Worm (Caenorhabditis elegans): ENCODE results near the gene M01H9.3.
A peak's percentile ranks its signal among the peaks of the same experiment; 100 is the strongest.

The M01H9.3 gene

ce11 chrIV:4472418-4473173 lies 4.3 kb downstream of the M01H9.3 start:
- TF ChIP-seq swsn-7 (tag; optimal IDR thresholded peaks at IDR 0.05) (no peak), nhr-28 (tag; optimal IDR thresholded peaks at IDR 0.05) (no peak), dsc-1 (tag; optimal IDR thresholded peaks at IDR 0.05) (no peak), elt-3 (tag; optimal IDR thresholded peaks at IDR 0.05) (peak in 3 of 6 experiments; percentile 17 to 82 (median 33)), jun-1 (tag; optimal IDR thresholded peaks at IDR 0.05) (no peak), nhr-47 (tag; optimal IDR thresholded peaks at IDR 0.05) (peak; percentile 44), egl-13 (tag; optimal IDR thresholded peaks at IDR 0.05) (no peak), xbp-1 (tag; optimal IDR thresholded peaks at IDR 0.05) (peak; percentile 19), pqm-1 (tag; optimal IDR thresholded peaks at IDR 0.05) (no peak), lin-39 (tag; optimal IDR thresholded peaks at IDR 0.05) (no peak), rnt-1 (tag; optimal IDR thresholded peaks at IDR 0.05) (peak; percentile 28), ceh-63 (GFP tag; optimal IDR thresholded peaks at IDR 0.05) (no peak), skn-1 (tag; optimal IDR thresholded peaks at IDR 0.05) (no peak), efl-3 (GFP tag; optimal IDR thresholded peaks at IDR 0.05) (no peak), zag-1 (tag; optimal IDR thresholded peaks at IDR 0.05) (no peak), nhr-90 (tag; optimal IDR thresholded peaks at IDR 0.05; ENCODE audit: poor library complexity) (peak; percentile 71), ztf-4 (tag; optimal IDR thresholded peaks at IDR 0.05) (peak; percentile 30), mdl-1 (tag; optimal IDR thresholded peaks at IDR 0.05) (peak in 1 of 2 experiments; percentile 89), irx-1 (tag; optimal IDR thresholded peaks at IDR 0.05) (no peak), egl-27 (tag; optimal IDR thresholded peaks at IDR 0.05) (no peak), nhr-77 (tag; optimal IDR thresholded peaks at IDR 0.05) (no peak), C34B4.2 (tag; optimal IDR thresholded peaks at IDR 0.05) (no peak), ama-1 (optimal IDR thresholded peaks at IDR 0.05) (peak; percentile 36), ces-1 (GFP tag; optimal IDR thresholded peaks at IDR 0.05) (no peak), unc-86 (tag; optimal IDR thresholded peaks at IDR 0.05) (no peak), ceh-8 (GFP tag; optimal IDR thresholded peaks at IDR 0.05) (no peak), grh-1 (GFP tag; IDR thresholded peaks at IDR 0.05) (0 out of 2 replicates have a peak, but pooled peaks have one; percentile 29), mab-9 (GFP tag; IDR thresholded peaks at IDR 0.05) (no peak), ceh-82 (tag; optimal IDR thresholded peaks at IDR 0.05) (no peak), nhr-12 (tag; optimal IDR thresholded peaks at IDR 0.05) (no peak), snu-23 (GFP tag; optimal IDR thresholded peaks at IDR 0.05) (peak; percentile 80), lin-35 (GFP tag; optimal IDR thresholded peaks at IDR 0.05) (peak; percentile 17 to 68), zip-4 (GFP tag; optimal IDR thresholded peaks at IDR 0.05) (no peak), tbx-2 (tag; optimal IDR thresholded peaks at IDR 0.05) (peak; percentile 25), nhr-19 (GFP tag; conservative IDR thresholded peaks at IDR 0.05) (peak; percentile 50), fkh-4 (tag; optimal IDR thresholded peaks at IDR 0.05; ENCODE audit: borderline replicate concordance) (no peak), pag-3 (tag; optimal IDR thresholded peaks at IDR 0.05; ENCODE audit: borderline replicate concordance, insufficient read depth) (peak; percentile 42), C16A3.4 (tag; optimal IDR thresholded peaks at IDR 0.05) (peak; percentile 54), F16B12.6 (tag; optimal IDR thresholded peaks at IDR 0.05) (no peak), mef-2 (tag; optimal IDR thresholded peaks at IDR 0.05) (no peak), efl-1 (optimal IDR thresholded peaks at IDR 0.05) (peak in 1 of 2 experiments; percentile 23), efl-1 (GFP tag; optimal IDR thresholded peaks at IDR 0.05 in 1 of 2) (peak; percentile 37 to 93), nhr-20 (tag; optimal IDR thresholded peaks at IDR 0.05) (peak; percentile 86), unc-130 (tag; optimal IDR thresholded peaks at IDR 0.05) (peak; percentile 3), lin-13 (GFP tag; optimal IDR thresholded peaks at IDR 0.05) (peak; percentile 6), snpc-4 (tag; optimal IDR thresholded peaks at IDR 0.05) (no peak), hpl-2 (GFP tag; optimal IDR thresholded peaks at IDR 0.05) (no peak), ceh-88 (GFP tag; IDR thresholded peaks at IDR 0.05) (0 out of 2 replicates have a peak, but pooled peaks have one; percentile 32), nhr-85 (tag) (peak; percentile 98), nhr-76 (tag; optimal IDR thresholded peaks at IDR 0.05) (no peak), vab-15 (tag; optimal IDR thresholded peaks at IDR 0.05) (no peak), hlh-4 (tag; optimal IDR thresholded peaks at IDR 0.05) (no peak)
